Worm (Caenorhabditis elegans) whole organism, mixed stage, embryonic: ENCODE data around the gene ZK1248.20.

Experiments used
- ces-1 ChIP-seq: fragments of 150-350 bp; optimal IDR thresholded peaks from 2 replicates; lab custom pipeline; 2014; ENCODE audit warnings: missing biosample characterization, missing genetic modification reagents, missing genetic modification characterization
- mep-1 ChIP-seq: fragments of 150-350 bp; optimal IDR thresholded peaks from 2 replicates; lab custom pipeline; 2017; ENCODE audit warnings: missing biosample characterization, missing genetic modification reagents, missing genetic modification characterization, inconsistent platforms
- nhr-237 ChIP-seq: fragments of 150-350 bp; optimal IDR thresholded peaks from 2 replicates; lab custom pipeline; 2014; ENCODE audit warnings: missing biosample characterization, missing genetic modification characterization
- nhr-28 ChIP-seq: fragments of 150-350 bp; optimal IDR thresholded peaks from 2 replicates; lab custom pipeline; 2014; ENCODE audit warnings: missing biosample characterization, missing genetic modification characterization

DNA sequence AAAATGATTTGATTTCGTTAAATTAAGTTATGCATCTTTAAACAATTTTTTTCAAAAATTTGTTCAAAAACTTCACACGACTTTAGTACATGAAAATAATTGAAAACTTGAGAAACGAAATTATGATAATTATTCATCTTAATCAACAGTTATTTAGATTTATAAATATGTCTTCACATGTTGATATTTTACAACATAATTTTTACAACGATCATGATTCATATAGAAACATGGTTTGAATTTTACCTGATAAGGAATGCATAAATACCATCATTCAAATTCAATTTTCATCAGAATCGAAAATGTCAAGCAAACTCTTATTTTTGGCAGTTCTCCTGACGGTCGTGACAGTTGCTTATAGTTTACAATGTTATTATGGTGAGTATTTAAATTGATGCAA is 47.4 kb downstream of the ZK1248.20 start, which contains the start of gene tag-234:
- TF ChIP-seq nhr-28 (tag; lab: Kevin White, UChicago) (no peak), ces-1 (GFP tag; lab: Kevin White, UChicago) (no peak), nhr-237 (tag; lab: Kevin White, UChicago) (no peak), mep-1 (tag; lab: Kevin White, UChicago) (no peak)
